Fruit fly (Drosophila melanogaster) S2 (cell line): ENCODE data around the gene CG13137.

ENCODE experiments used
- CG8478 ChIP-seq: fragments of >200 bp; optimal IDR thresholded peaks from 2 replicates; lab custom pipeline; 2018
- CTCF ChIP-seq, 2 experiments: fragments of >200 bp; optimal IDR thresholded peaks; 2 replicates each; lab custom pipeline; 2018

The CG13137 gene

dm6 chr2L:10172402-10172801 lies at the start of gene CG13137:
CG13137 (plus strand) TSS chr2L:10172702.
- TF ChIP-seq CG8478 (lab: Kevin White, UChicago) (no peak), CTCF (optimal IDR thresholded peaks at IDR 0.05; lab: Kevin White, UChicago) (no peak)

- TF ChIP-seq CG8478 (lab: Kevin White, UChicago) (no peak), CTCF (optimal IDR thresholded peaks at IDR 0.05; lab: Kevin White, UChicago) (peak; percentile 44 to 69)
Measured at dm6 chr2L:10123963-10124362, 48.5 kb upstream of the CG13137 start.

DNA sequence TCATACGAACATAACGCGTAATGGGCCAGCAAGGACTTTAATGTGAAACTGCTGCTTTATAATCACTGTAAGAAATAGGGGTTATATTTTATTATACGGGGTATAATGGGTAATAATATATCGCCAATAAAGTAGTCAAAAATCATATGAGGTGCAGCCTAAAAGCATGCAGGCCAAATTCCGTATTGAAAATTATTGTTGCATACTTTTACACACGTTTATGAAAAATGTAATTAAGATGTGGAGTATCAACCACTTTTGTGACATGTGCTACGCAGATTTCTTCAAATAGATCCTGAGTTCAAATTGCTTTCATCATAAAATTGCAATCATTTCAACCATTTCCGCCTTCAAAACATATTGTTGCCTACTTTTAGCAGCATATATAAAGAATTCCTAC lies 41.7 kb upstream of the CG13137 start:
- TF ChIP-seq CTCF (optimal IDR thresholded peaks at IDR 0.05; lab: Kevin White, UChicago) (no peak), CG8478 (lab: Kevin White, UChicago) (no peak)

DNA sequence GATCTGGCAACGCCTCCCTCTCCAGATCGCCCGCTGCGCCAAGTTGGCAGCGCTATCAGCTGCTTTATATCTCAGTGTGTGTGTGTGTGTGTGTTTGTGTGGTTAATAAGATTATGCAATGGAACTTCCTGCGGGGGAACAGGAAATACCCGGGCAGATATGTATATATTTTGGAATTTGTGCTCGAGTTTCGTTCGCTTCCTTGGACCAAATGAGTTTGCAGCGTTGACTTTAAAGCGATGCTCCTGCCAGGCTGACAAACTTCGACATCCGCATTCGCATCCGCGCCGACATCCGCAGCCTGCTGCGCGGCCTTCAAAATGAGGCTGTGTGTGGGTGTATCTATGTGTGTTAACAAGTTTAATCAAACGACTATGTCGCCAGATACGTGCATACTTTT lies 29.2 kb upstream of the CG13137 start:
- TF ChIP-seq CG8478 (lab: Kevin White, UChicago) (no peak), CTCF (optimal IDR thresholded peaks at IDR 0.05; lab: Kevin White, UChicago) (no peak)

dm6 chr2L:10144236-10144953 lies 28.1 kb upstream of the CG13137 start, which contains the start of gene CG4839:
CG4839 (plus strand) TSS chr2L:10144776.
- TF ChIP-seq CG8478 (lab: Kevin White, UChicago) (no peak), CTCF (optimal IDR thresholded peaks at IDR 0.05; lab: Kevin White, UChicago) (no peak)

- TF ChIP-seq CTCF (optimal IDR thresholded peaks at IDR 0.05; lab: Kevin White, UChicago): no peak
- TF ChIP-seq CG8478 (lab: Kevin White, UChicago): no peak
Measured at dm6 chr2L:10145571-10145970, 26.9 kb upstream of the CG13137 start.

DNA sequence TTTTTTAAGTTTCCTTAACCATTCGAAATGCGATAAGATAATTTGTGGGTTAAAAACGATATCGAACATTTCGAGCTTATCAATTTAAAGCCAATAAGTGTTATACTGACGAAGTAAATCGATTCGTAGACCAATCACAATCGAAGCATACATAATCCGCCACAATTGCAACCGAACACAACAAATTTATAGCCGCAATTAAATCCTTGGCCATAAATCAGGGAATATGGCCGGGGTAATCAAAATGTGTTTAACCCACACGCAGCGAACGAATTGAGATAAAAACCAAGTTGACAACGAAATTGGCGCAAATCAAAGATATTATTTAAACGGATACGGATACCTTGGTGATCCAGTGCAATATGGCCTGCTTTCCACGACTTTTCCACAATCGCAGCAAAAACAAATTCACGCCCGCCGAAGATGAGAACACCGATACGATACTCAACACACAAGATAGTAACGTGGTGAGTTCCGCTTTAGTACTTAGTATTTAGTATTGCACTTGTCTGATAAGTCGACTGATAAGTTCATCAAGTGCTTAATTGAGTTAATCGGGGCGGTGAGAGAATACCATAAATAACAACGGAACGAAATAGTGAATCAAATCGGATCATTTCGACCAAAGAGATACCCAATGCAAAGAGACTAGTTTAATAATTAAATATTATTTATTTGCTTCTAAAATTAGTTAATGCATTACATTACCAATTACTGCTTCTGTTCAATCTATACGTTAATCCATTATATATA lies 25.6 kb upstream of the CG13137 start:
- TF ChIP-seq CTCF (optimal IDR thresholded peaks at IDR 0.05; lab: Kevin White, UChicago) (no peak), CG8478 (lab: Kevin White, UChicago) (no peak)

DNA sequence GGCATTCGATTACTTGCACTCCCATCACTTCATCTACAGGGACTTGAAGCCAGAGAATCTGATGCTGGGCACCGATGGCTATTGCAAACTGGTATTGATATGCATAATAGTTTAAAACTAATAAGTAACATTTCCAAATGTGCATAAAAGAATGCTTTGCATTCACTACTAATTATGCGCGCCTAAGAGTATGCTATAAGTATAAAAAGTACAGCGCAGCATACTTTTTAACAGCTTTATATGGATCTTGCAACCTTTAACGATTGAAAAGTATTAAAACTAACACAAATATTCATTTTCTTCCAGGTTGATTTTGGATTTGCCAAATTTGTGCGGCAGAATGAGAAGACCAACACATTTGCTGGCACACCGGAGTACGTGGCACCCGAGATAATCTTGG lies 18.1 kb upstream of the CG13137 start:
- TF ChIP-seq CTCF (optimal IDR thresholded peaks at IDR 0.05; lab: Kevin White, UChicago): no peak
- TF ChIP-seq CG8478 (lab: Kevin White, UChicago): no peak

DNA sequence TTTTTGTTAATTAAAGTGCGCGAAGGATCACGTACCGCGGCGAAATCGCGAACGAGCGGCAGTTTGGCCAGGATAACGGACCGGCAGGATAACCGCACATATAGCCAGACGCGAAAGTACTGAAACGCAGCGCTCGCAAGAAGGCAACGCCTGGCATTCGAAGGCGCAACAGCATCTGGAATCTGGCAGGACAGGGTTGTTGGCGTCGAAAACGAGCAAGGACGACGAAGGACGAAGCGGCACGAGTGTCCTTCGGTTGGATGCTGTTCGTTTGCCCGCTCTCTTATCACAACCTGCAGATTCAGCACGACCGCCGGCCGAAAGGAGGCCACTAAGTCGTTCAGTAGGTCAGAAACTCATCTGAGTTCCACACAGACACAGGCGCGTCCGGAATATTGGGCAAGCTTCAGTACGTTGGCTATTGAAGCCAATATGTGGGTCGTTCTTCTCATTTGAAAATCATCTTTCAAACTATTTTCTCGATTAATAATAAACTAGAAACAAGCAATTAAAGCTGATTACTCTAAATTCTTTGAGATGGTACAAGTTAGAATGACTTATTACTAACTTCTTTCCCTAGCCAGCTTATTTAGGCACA lies 7.8 kb downstream of the CG13137 start, which contains the start of gene CG44153:
Gene CG44153 (minus strand): TSS at position 75 of the 598 bp plus-strand sequence.
- TF ChIP-seq CG8478 (lab: Kevin White, UChicago): no peak
- no peak for TF ChIP-seq CTCF (optimal IDR thresholded peaks at IDR 0.05; lab: Kevin White, UChicago)

DNA sequence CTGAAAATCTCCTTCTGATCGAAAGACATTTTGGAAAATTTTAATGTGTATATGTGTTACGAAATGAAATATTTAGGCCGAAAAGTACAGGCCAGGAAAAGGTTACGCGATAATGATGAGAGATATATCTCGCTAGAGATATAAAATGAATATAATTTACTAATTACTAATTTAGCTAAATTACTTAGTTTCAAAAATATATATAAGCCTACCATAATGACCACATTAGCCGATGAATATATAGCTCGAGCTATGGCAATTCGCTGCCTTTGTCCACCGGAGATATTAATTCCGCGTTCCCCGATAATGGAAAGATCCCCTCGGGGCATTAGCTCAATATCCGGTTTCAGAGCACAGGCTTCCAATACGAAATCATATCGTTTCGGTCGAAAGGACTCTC lies 18.9 kb downstream of the CG13137 start, which contains the start of gene Fum4:
Gene Fum4 (minus strand): TSS at position 101 of the 400 bp plus-strand sequence.
- TF ChIP-seq CTCF (optimal IDR thresholded peaks at IDR 0.05; lab: Kevin White, UChicago) (no peak), CG8478 (lab: Kevin White, UChicago) (no peak)

DNA sequence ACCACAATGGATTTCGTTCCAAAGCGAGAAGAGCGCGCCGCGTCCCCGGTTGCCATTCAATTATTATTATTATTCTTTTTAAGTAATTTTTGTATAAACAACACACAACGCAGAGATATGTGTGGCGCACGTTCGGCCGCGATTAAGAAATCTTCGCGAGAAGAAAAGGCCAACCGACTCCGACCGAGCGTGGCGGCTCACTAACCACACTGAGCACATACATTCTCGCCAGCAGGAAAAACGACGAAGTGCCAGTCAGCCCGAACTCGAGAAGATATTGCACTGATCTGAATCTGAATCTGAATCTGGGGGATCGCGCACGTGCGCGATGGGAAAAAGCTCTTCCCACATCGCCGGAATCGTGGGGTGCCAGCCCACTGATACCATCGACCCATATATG lies 26.4 kb downstream of the CG13137 start, which contains the start of gene Sur:
Gene Sur (minus strand): TSS at position 207 of the 400 bp plus-strand sequence.
- TF ChIP-seq CG8478 (lab: Kevin White, UChicago) (no peak), CTCF (optimal IDR thresholded peaks at IDR 0.05; lab: Kevin White, UChicago) (no peak)

DNA sequence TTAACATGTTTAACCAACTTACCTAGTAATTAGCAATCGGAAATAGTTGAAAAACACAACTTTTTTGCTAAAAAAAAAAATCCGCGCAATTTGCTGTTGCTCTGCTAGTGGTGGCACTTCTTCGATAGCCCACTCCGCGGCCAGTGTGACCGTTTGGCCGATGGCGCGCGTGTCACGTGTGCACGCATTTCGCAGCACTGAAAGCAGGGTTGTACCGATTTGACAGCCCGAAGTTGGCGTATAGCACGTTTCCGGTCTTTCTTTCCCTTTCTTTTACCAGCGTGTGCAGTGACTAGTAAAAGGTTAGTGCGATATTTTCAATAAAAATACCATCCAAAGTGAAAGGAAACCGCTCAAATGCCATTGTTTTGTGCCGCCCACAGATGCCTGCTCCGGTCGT lies 28.3 kb downstream of the CG13137 start, which contains the start of the genes Ripalpha and RpL7:
Gene Ripalpha (minus strand): TSS at position 128 of the 400 bp plus-strand sequence.
Gene RpL7 (plus strand): TSS at position 158 of the 400 bp plus-strand sequence.
- peak; percentile 34 to 52 for TF ChIP-seq CTCF (optimal IDR thresholded peaks at IDR 0.05; lab: Kevin White, UChicago)
- TF ChIP-seq CG8478 (lab: Kevin White, UChicago): no peak

DNA sequence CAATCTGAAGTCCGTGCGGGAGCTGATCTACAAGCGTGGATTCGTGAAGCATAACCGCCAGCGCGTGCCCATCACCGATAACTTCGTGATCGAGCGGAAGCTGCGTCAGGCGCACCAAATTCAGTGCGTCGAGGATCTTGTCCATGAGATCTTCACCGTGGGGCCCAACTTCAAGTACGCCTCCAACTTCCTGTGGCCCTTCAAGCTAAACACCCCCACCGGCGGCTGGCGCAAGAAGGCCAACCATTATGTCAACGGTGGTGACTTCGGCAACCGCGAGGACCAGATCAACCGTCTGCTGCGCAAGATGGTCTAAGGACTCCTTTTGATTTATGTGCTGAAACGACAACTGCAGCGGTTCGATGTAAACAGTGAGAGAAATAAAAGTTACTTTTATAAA lies 29.2 kb downstream of the CG13137 start:
- TF ChIP-seq CG8478 (lab: Kevin White, UChicago) (no peak), CTCF (optimal IDR thresholded peaks at IDR 0.05; lab: Kevin White, UChicago) (no peak)

DNA sequence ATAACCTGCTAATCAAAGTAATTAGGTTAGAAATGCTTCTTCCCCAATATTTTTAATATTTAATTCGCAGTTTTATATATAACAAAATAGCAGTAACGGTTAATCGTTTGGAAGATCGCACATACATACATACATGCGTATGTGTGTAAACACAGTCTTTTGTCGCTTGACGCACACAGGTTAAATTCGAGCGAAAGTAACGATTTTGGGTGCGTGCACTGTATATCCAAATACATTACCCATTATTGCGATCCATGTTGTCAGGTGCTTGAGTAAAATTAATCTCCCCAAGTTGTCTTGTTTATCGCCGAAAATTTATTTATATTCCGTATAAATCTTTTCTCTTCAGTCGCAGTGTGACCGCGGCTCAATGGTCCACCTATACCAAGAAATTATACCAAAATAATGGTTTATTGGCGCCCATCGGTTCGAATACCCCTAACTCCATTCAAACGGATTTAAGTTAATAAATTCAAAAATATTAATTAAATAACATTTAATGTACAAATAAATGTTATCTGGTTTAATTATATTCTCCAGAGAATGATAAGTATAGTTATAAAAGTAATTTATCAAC lies 31.5 kb downstream of the CG13137 start, which contains the start of gene CG34159:
Gene CG34159 (minus strand): TSS at position 385 of the 577 bp plus-strand sequence.
- TF ChIP-seq CG8478 (lab: Kevin White, UChicago) (no peak), CTCF (optimal IDR thresholded peaks at IDR 0.05; lab: Kevin White, UChicago) (no peak)
